Worm (Caenorhabditis elegans) whole organism, midembryonic: ENCODE data around the gene str-113.

Experiments
- T22C8.4 ChIP-seq: fragments of 200-800 bp; sonication (Bioruptor generic); IDR thresholded peaks from 2 replicates; pipeline ENCODE4 v1.3.6; 2022; ENCODE audit warnings: missing genetic modification characterization, missing compliant biosample characterization
- med-1 ChIP-seq: sonication (generic microtip); optimal IDR thresholded peaks from 2 replicates; lab custom pipeline; 2017; ENCODE audit warnings: missing genetic modification characterization, mild to moderate bottlenecking, missing compliant biosample characterization, antibody characterized with exemption, missing genetic modification reagents; ENCODE audit not compliant: insufficient read depth
- tab-1 ChIP-seq: fragments of 200-800 bp; sonication (Bioruptor generic); IDR thresholded peaks from 2 replicates; pipeline ENCODE4 v1.3.6; 2022; ENCODE audit warnings: missing genetic modification characterization, missing compliant biosample characterization
- ztf-29 ChIP-seq: fragments of 200-800 bp; sonication (Bioruptor generic); IDR thresholded peaks from 2 replicates; pipeline ENCODE4 v1.3.6; 2022; ENCODE audit warnings: missing genetic modification reagents, missing genetic modification characterization, missing compliant biosample characterization

ce11 chrV:3649473-3649872 lies 17.3 kb downstream of the str-113 start, which contains the start of gene str-114:
- TF ChIP-seq ztf-29, result no peak
- TF ChIP-seq tab-1 (GFP tag; lab: Robert Waterston, UW), result no peak
- TF ChIP-seq T22C8.4, result no peak
- TF ChIP-seq med-1 (GFP tag; lab: Kevin White, UChicago), result no peak
